Worm (Caenorhabditis elegans) whole organism, L2 larva: ENCODE measurements around the gene nlp-41.
A peak's percentile ranks its signal among the peaks of the same experiment; 100 is the strongest.

Source experiments
- F13H6.1 ChIP-seq: sonication (generic microtip); optimal IDR thresholded peaks from 2 replicates; lab custom pipeline; 2016; ENCODE audit warnings: missing genetic modification characterization, missing compliant biosample characterization
- Y55F3AM.14 ChIP-seq: fragments of 200-800 bp; sonication (Bioruptor generic); optimal IDR thresholded peaks from 2 replicates; lab custom pipeline; 2018; ENCODE audit warnings: mild to moderate bottlenecking, missing genetic modification characterization, missing compliant biosample characterization
- ZK546.5 ChIP-seq: sonication (generic microtip); optimal IDR thresholded peaks from 2 replicates; lab custom pipeline; 2017; ENCODE audit warnings: missing biosample characterization, missing genetic modification characterization
- alr-1 ChIP-seq: fragments of 150-350 bp; optimal IDR thresholded peaks from 2 replicates; lab custom pipeline; 2014; ENCODE audit warnings: missing biosample characterization, missing genetic modification characterization
- aly-2 ChIP-seq: fragments of 150-350 bp; optimal IDR thresholded peaks from 2 replicates; lab custom pipeline; 2014; ENCODE audit warnings: missing biosample characterization, missing genetic modification characterization
- ama-1 ChIP-seq: fragments of 150-350 bp; optimal IDR thresholded peaks from 2 replicates; lab custom pipeline; 2018; ENCODE audit warnings: inconsistent platforms
- blmp-1 ChIP-seq: sonication (generic microtip); optimal IDR thresholded peaks from 2 replicates; lab custom pipeline; 2017; ENCODE audit warnings: missing genetic modification characterization, mild to moderate bottlenecking, missing compliant biosample characterization, antibody characterized with exemption, moderate library complexity; ENCODE audit not compliant: insufficient read depth
- ceh-16 ChIP-seq: fragments of 150-350 bp; optimal IDR thresholded peaks from 2 replicates; lab custom pipeline; 2014; ENCODE audit warnings: missing biosample characterization, missing genetic modification characterization
- dmd-4 ChIP-seq: sonication (generic microtip); optimal IDR thresholded peaks from 2 replicates; lab custom pipeline; 2017; ENCODE audit warnings: missing biosample characterization, missing genetic modification characterization
- egl-27 ChIP-seq: sonication (generic microtip); optimal IDR thresholded peaks from 3 replicates; lab custom pipeline; 2017; ENCODE audit warnings: missing biosample characterization, missing genetic modification reagents, missing genetic modification characterization
- elt-1 ChIP-seq: fragments of 150-350 bp; optimal IDR thresholded peaks from 2 replicates; lab custom pipeline; 2014; ENCODE audit warnings: missing biosample characterization, missing genetic modification characterization
- elt-3 ChIP-seq: sonication (generic microtip); optimal IDR thresholded peaks from 2 replicates; lab custom pipeline; 2017; ENCODE audit warnings: missing biosample characterization, missing genetic modification characterization
- fos-1 ChIP-seq: fragments of 150-350 bp; optimal IDR thresholded peaks from 2 replicates; lab custom pipeline; 2014; ENCODE audit warnings: missing biosample characterization, missing genetic modification characterization
- lin-11 ChIP-seq: fragments of 150-350 bp; sonication (generic microtip); optimal IDR thresholded peaks from 2 replicates; lab custom pipeline; 2014; ENCODE audit warnings: missing biosample characterization, missing genetic modification characterization, inconsistent platforms, mixed read lengths
- lsy-2 ChIP-seq, 2 experiments: fragments of 150-350 bp in 1 of 2; sonication (generic microtip) in 1 of 2; optimal IDR thresholded peaks; 2 replicates each; lab custom pipeline; 2014 to 2017; ENCODE audit warnings: missing biosample characterization in 2 of 2, missing genetic modification characterization in 2 of 2
- mbf-1 ChIP-seq: sonication (generic microtip); optimal IDR thresholded peaks from 2 replicates; lab custom pipeline; 2017; ENCODE audit warnings: missing biosample characterization, missing genetic modification characterization
- mdl-1 ChIP-seq, 2 experiments: fragments of 150-350 bp in 1 of 2; sonication (generic microtip) in 1 of 2; optimal IDR thresholded peaks; 2 replicates each; lab custom pipeline; 2017; ENCODE audit warnings: missing biosample characterization in 2 of 2, missing genetic modification characterization in 2 of 2
- nhr-10 ChIP-seq: sonication (generic microtip); optimal IDR thresholded peaks from 2 replicates; lab custom pipeline; 2017; ENCODE audit warnings: missing biosample characterization, missing genetic modification characterization
- nhr-12 ChIP-seq: fragments of 150-350 bp; optimal IDR thresholded peaks from 2 replicates; lab custom pipeline; 2014; ENCODE audit warnings: missing biosample characterization, missing genetic modification characterization
- nhr-129 ChIP-seq: fragments of 150-350 bp; optimal IDR thresholded peaks from 2 replicates; lab custom pipeline; 2014; ENCODE audit warnings: missing biosample characterization, missing genetic modification characterization
- nhr-21 ChIP-seq: fragments of 150-350 bp; optimal IDR thresholded peaks from 2 replicates; lab custom pipeline; 2014; ENCODE audit warnings: missing biosample characterization, missing genetic modification characterization
- nhr-237 ChIP-seq: fragments of 150-350 bp; optimal IDR thresholded peaks from 2 replicates; lab custom pipeline; 2014; ENCODE audit warnings: missing biosample characterization, missing genetic modification characterization
- nhr-6 ChIP-seq: fragments of 150-350 bp; optimal IDR thresholded peaks from 2 replicates; lab custom pipeline; 2014; ENCODE audit warnings: missing biosample characterization, missing genetic modification characterization
- nhr-77 ChIP-seq: fragments of 150-350 bp; optimal IDR thresholded peaks from 2 replicates; lab custom pipeline; 2014; ENCODE audit warnings: missing biosample characterization, missing genetic modification characterization
- peb-1 ChIP-seq: fragments of 150-350 bp; optimal IDR thresholded peaks from 2 replicates; lab custom pipeline; 2014; ENCODE audit warnings: missing biosample characterization, missing genetic modification characterization
- sem-4 ChIP-seq: fragments of 150-350 bp; optimal IDR thresholded peaks from 2 replicates; lab custom pipeline; 2014; ENCODE audit warnings: missing biosample characterization, missing genetic modification reagents, missing genetic modification characterization
- sma-3 ChIP-seq: sonication (generic microtip); optimal IDR thresholded peaks from 2 replicates; lab custom pipeline; 2016; ENCODE audit warnings: missing genetic modification reagents, missing genetic modification characterization, missing compliant biosample characterization
- sma-9 ChIP-seq, 2 experiments: fragments of 150-350 bp in 1 of 2; sonication (generic microtip) in 1 of 2; optimal IDR thresholded peaks; 2 replicates each; lab custom pipeline; 2014 to 2016; ENCODE audit warnings: missing genetic modification characterization in 2 of 2, mild to moderate bottlenecking in 1 of 2, missing biosample characterization in 1 of 2, missing compliant biosample characterization in 1 of 2, missing genetic modification reagents in 1 of 2, moderate library complexity in 1 of 2
- snpc-4 ChIP-seq: fragments of 150-350 bp; optimal IDR thresholded peaks from 2 replicates; lab custom pipeline; 2014; ENCODE audit warnings: missing biosample characterization, missing genetic modification characterization
- unc-55 ChIP-seq: fragments of 150-350 bp; sonication (generic microtip); optimal IDR thresholded peaks from 3 replicates; lab custom pipeline; 2014; ENCODE audit warnings: missing biosample characterization, missing genetic modification reagents, missing genetic modification characterization
- zag-1 ChIP-seq: fragments of 150-350 bp; optimal IDR thresholded peaks from 2 replicates; lab custom pipeline; 2014; ENCODE audit warnings: missing biosample characterization, missing genetic modification characterization
- ztf-1 ChIP-seq: fragments of 200-800 bp; sonication (Bioruptor generic); conservative IDR thresholded peaks from 2 replicates; pipeline ENCODE4 v1.3.6; 2022; ENCODE audit warnings: missing genetic modification characterization, missing compliant biosample characterization
- ztf-11 ChIP-seq: sonication (generic microtip); optimal IDR thresholded peaks from 2 replicates; lab custom pipeline; 2017; ENCODE audit warnings: missing biosample characterization, missing genetic modification characterization
- ztf-4 ChIP-seq: fragments of 150-350 bp; optimal IDR thresholded peaks from 2 replicates; lab custom pipeline; 2014; ENCODE audit warnings: missing biosample characterization, missing genetic modification characterization

The nlp-41 gene

ce11 chrII:14587407-14587806, 36.7 kb downstream of the nlp-41 start, which contains the start of gene C01G12.5:
Gene C01G12.5, minus strand, starts transcription at chrII:14587507.
- TF ChIP-seq blmp-1 (tag; lab: Kevin White, UChicago) (no peak), ceh-16 (tag; lab: Kevin White, UChicago) (no peak), nhr-12 (tag; lab: Kevin White, UChicago) (no peak), dmd-4 (tag; lab: Kevin White, UChicago) (no peak), nhr-6 (tag; lab: Kevin White, UChicago) (no peak), zag-1 (no peak), ZK546.5 (tag; lab: Kevin White, UChicago) (no peak), nhr-129 (no peak), nhr-237 (no peak), egl-27 (tag; lab: Kevin White, UChicago) (no peak), ztf-11 (tag; lab: Kevin White, UChicago) (no peak), F13H6.1 (no peak)
- TF ChIP-seq, all 48 proteins: peak for 0

DNA sequence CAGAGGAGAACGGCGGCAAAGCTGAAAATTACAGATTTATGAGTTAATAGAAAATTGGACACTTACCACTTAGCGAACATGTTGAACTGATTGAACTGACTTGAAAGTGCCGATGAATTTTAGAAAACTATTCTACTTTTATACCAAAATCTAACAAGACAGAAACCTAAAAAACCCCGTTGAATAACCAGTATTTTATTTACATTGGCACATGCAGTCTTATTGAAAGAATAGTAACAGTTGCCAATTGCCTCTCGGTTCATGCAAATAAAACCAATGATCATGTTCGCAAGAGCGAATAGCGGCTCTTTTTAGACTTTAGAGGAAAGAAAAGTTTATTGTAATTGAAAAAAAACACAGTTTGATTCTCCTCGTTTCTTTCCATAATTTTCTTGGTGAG, 37.4 kb downstream of the nlp-41 start, which contains the start of gene nspb-10:
TSS of gene nspb-10 (minus strand) at position 101 of the 400 bp plus-strand sequence.
- TF ChIP-seq ztf-4 (no peak), ztf-11 (tag; lab: Kevin White, UChicago) (no peak), Y55F3AM.14 (GFP tag; lab: Kevin White, UChicago) (no peak), snpc-4 (tag; lab: Kevin White, UChicago) (no peak), aly-2 (tag; lab: Kevin White, UChicago) (no peak), peb-1 (no peak), F13H6.1 (no peak), mdl-1 (tag; optimal IDR thresholded peaks at IDR 0.05; lab: Kevin White, UChicago) (no peak), fos-1 (tag; lab: Kevin White, UChicago) (no peak)

DNA sequence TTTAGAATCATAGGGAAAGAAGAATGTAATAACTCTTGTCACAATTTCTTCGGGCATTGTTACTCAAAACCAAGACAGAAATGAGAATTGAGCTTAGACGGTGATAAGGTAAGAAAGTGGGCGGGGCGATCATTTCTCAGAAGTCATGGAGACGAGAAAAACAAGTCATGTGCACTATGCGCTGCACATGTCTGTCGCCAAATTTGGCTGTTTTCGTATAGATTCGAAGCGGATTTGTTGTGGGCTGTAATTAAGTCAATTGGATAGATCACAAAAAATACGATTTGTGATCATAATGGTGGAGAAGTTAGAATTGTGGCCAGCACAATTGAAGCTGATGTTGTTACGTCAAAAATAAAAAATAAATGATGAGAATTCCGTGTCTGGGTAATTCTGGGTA, 41.0 kb downstream of the nlp-41 start, which contains the start of gene C01G12.7:
TSS of gene C01G12.7 (minus strand) at position 195 of the 400 bp plus-strand sequence.
- TF ChIP-seq lin-11 (tag; lab: Kevin White, UChicago) (peak; percentile 26), zag-1 (no peak)

- TF ChIP-seq sma-9 (GFP tag; optimal IDR thresholded peaks at IDR 0.05; lab: Kevin White, UChicago) (no peak), sma-9 (tag; optimal IDR thresholded peaks at IDR 0.05; lab: Kevin White, UChicago) (no peak), F13H6.1 (no peak), elt-1 (no peak), nhr-10 (tag; lab: Kevin White, UChicago) (no peak), sem-4 (tag; lab: Kevin White, UChicago) (no peak), ceh-16 (tag; lab: Kevin White, UChicago) (no peak), nhr-77 (no peak), unc-55 (GFP tag; lab: Kevin White, UChicago) (no peak), ama-1 (lab: Kevin White, UChicago) (no peak)
Measured at ce11 chrII:14592629-14593028, 41.9 kb downstream of the nlp-41 start.

DNA sequence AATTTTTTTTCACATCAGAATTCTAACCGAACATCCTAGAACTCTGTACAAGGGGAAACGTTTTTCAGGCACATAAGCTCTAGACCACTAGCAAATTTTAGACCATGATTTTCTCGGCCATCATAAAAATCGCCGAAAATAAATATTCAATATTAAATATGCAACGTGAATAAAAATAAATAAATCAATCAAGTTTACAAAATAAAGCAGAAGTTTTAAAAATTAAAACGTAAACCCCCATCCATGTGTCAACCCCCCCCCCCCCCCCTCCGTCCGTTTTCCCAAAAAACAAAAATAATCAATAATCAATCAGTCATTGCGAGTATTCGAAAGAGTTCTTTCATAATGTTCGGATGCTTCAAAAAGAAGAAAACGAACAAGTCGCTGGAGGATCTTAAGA, 42.6 kb downstream of the nlp-41 start, which contains the start of gene catp-4:
TSS of gene catp-4 (plus strand) at position 301 of the 400 bp plus-strand sequence.
- TF ChIP-seq nhr-21 (no peak), egl-27 (tag; lab: Kevin White, UChicago) (no peak), ztf-1 (no peak)

ce11 chrII:14597788-14598187, 47.1 kb downstream of the nlp-41 start:
- no peak for TF ChIP-seq elt-3 (tag; lab: Kevin White, UChicago)
- no peak for TF ChIP-seq mbf-1 (tag; lab: Kevin White, UChicago)
- TF ChIP-seq lsy-2 (tag; optimal IDR thresholded peaks at IDR 0.05; lab: Kevin White, UChicago): no peak
- TF ChIP-seq ZK546.5 (tag; lab: Kevin White, UChicago): no peak
- no peak for TF ChIP-seq nhr-237
- peak; percentile 2 for TF ChIP-seq nhr-21
- no peak for TF ChIP-seq sma-3 (GFP tag; lab: Kevin White, UChicago)
- peak; percentile 48 for TF ChIP-seq sma-9 (GFP tag; optimal IDR thresholded peaks at IDR 0.05; lab: Kevin White, UChicago)
- TF ChIP-seq sma-9 (tag; optimal IDR thresholded peaks at IDR 0.05; lab: Kevin White, UChicago): no peak
- no peak for TF ChIP-seq alr-1 (tag; lab: Kevin White, UChicago)
